Worm (Caenorhabditis elegans): ENCODE measurements around the gene F47C12.13.

ce11 chrIV:3962584-3962983 lies 31.6 kb downstream of the F47C12.13 start, which contains the start of gene Y46C8AM.1:
- TF ChIP-seq nhr-12 (tag; optimal IDR thresholded peaks at IDR 0.05): no peak
- no peak for TF ChIP-seq elt-1 (tag; optimal IDR thresholded peaks at IDR 0.05; ENCODE audit: borderline replicate concordance, insufficient read depth)
- TF ChIP-seq pha-4 (tag; optimal IDR thresholded peaks at IDR 0.05): no peak
- no peak for TF ChIP-seq unc-39 (tag; optimal IDR thresholded peaks at IDR 0.05)

Data from whole organism, mixed stage, embryonic.